Fruit fly (Drosophila melanogaster): ENCODE data around the gene Lip4.
A peak's percentile ranks its signal among the peaks of the same experiment; 100 is the strongest.

The Lip4 gene

DNA sequence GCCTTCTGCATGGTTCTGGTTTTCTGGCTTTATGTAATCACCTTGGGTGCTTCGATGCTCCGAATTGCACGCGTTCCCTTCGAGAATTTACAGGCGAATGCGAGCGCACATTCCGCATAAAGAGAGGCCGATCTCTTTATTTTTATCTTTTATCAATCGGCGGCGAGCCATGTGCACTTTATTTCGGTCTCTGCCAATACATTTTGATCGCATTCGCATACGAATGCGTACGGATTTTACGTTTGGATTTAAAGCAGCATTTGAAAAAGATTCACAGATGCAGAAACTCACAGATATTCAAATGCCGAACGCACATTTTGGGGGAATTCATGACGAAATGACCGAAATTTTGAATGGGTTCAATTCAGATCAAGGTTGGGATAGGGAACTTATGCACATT is 36.0 kb upstream of the Lip4 start, which contains the start of gene CG13144:
Gene CG13144 (minus strand): TSS at position 101 of the 400 bp plus-strand sequence.
- TF ChIP-seq CG3919 (GFP tag; optimal IDR thresholded peaks at IDR 0.05) (no peak), CG10631 (GFP tag; optimal IDR thresholded peaks at IDR 0.05) (no peak), CG11294 (GFP tag; IDR thresholded peaks at IDR 0.05) (no peak), svp (GFP tag) (no peak), CG11762 (GFP tag; optimal IDR thresholded peaks at IDR 0.05; ENCODE audit: insufficient read depth) (no peak), Ets21C (GFP tag; optimal IDR thresholded peaks at IDR 0.05) (no peak), pdm3 (GFP tag; optimal IDR thresholded peaks at IDR 0.05) (no peak), fd85E (GFP tag; optimal IDR thresholded peaks at IDR 0.05) (no peak)

dm6 chr2L:10495495-10495894 is 31.9 kb upstream of the Lip4 start:
- TF ChIP-seq fkh (GFP tag; optimal IDR thresholded peaks at IDR 0.05) (peak; percentile 57), OdsH (GFP tag; optimal IDR thresholded peaks at IDR 0.05) (no peak)

DNA sequence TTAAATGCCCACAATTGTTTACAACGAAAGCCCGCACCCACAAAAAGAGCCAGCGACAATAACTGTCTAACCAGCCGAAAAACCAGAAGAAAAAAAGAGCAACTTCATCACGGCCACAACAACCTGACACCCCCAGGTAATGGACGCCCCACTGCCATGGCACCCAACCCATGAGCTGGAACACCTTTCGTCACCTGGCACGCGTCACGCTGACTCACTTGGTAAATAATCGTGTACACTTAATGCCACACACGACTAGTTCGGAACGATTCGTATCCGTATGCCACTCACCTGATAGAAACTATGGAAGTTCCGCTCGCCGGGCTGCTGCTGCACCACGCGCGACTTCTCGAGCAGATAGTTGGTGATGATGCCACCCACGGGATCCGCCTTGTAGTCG is 31.0 kb upstream of the Lip4 start:
- TF ChIP-seq CG11294 (GFP tag; IDR thresholded peaks at IDR 0.05) (no peak), fkh (GFP tag; optimal IDR thresholded peaks at IDR 0.05) (peak; percentile 51), eg (GFP tag; IDR thresholded peaks at IDR 0.05) (no peak), CG6163 (GFP tag; IDR thresholded peaks at IDR 0.05) (no peak), acj6 (GFP tag; optimal IDR thresholded peaks at IDR 0.05) (no peak)

- TF ChIP-seq ss (GFP tag; optimal IDR thresholded peaks at IDR 0.05) (no peak), topi (GFP tag; optimal IDR thresholded peaks at IDR 0.05) (no peak), acj6 (GFP tag; optimal IDR thresholded peaks at IDR 0.05) (no peak), Sox14 (GFP tag; optimal IDR thresholded peaks at IDR 0.05) (no peak), CG9139 (GFP tag; optimal IDR thresholded peaks at IDR 0.05) (no peak), CG6276 (GFP tag; optimal IDR thresholded peaks at IDR 0.05) (no peak), CG11902 (GFP tag; optimal IDR thresholded peaks at IDR 0.05) (no peak), svp (GFP tag) (peak; percentile 80), esn (GFP tag; optimal IDR thresholded peaks at IDR 0.05) (no peak), CG32006 (GFP tag; optimal IDR thresholded peaks at IDR 0.05) (no peak), CG11294 (GFP tag; IDR thresholded peaks at IDR 0.05) (no peak), CG8319 (GFP tag; optimal IDR thresholded peaks at IDR 0.05) (no peak), CG11762 (GFP tag; optimal IDR thresholded peaks at IDR 0.05; ENCODE audit: insufficient read depth) (no peak), CG7368 (GFP tag; optimal IDR thresholded peaks at IDR 0.05) (no peak), fkh (GFP tag; optimal IDR thresholded peaks at IDR 0.05) (peak; percentile 68), CG8632 (GFP tag; optimal IDR thresholded peaks at IDR 0.05) (no peak), net (GFP tag; optimal IDR thresholded peaks at IDR 0.05) (no peak)
Observed at dm6 chr2L:10497106-10497800, 30.1 kb upstream of the Lip4 start.

- TF ChIP-seq CG32006 (GFP tag; optimal IDR thresholded peaks at IDR 0.05) = no peak
- TF ChIP-seq Eip93F (GFP tag; optimal IDR thresholded peaks at IDR 0.05) = no peak
- peak; percentile 42 for TF ChIP-seq svp (GFP tag)
- TF ChIP-seq CG7368 (GFP tag; optimal IDR thresholded peaks at IDR 0.05) = no peak
- peak; percentile 46 for TF ChIP-seq fkh (GFP tag; optimal IDR thresholded peaks at IDR 0.05)
Observed at dm6 chr2L:10499608-10500007, 27.8 kb upstream of the Lip4 start.

DNA sequence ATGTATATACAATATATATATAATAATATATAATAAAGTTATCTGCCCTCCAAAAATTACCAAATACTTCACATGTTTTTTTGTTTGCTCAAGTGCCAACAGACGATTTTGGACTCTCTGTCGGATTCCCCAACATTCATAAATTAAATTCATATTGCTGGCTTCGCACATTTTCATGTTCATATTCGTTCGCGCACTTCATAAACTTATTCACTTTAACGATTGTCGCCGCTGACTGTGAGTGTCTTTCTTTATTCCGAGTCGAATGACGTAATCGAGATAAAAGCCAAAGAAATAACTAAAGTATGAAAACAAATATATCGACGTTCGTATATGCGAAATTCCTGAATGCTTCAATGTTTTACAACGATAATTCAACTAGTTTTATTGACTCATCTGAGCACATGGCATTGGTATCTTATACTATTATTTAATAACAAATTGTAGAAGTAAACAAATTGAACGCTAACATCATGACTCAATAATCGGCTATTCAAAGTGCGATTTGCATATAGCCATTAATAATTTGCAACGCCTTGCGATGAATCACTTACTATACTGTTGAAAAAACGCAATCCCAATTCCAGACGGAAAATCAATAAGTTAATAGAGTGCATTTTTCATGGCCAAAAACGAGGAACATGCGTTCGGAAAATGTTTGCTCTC is 26.9 kb upstream of the Lip4 start:
- TF ChIP-seq CG9139 (GFP tag; optimal IDR thresholded peaks at IDR 0.05) = no peak
- no peak for TF ChIP-seq Lpt (GFP tag; optimal IDR thresholded peaks at IDR 0.05)
- no peak for TF ChIP-seq topi (GFP tag; optimal IDR thresholded peaks at IDR 0.05)
- TF ChIP-seq dac (GFP tag; optimal IDR thresholded peaks at IDR 0.05) = no peak
- TF ChIP-seq Eip75B (GFP tag; optimal IDR thresholded peaks at IDR 0.05) = no peak
- TF ChIP-seq vri (GFP tag; optimal IDR thresholded peaks at IDR 0.05) = peak; percentile 87
- peak; percentile 51 for TF ChIP-seq fkh (GFP tag; optimal IDR thresholded peaks at IDR 0.05)
